Fruit fly (Drosophila melanogaster) whole organism, embryonic: ENCODE data around the gene HemK2.
A peak's percentile ranks its signal among the peaks of the same experiment; 100 is the strongest.

Experiments used
- CG10274 ChIP-seq: fragments of 200-800 bp; sonication (Bioruptor generic); optimal IDR thresholded peaks from 3 replicates; lab custom pipeline; 2017; ENCODE audit warnings: missing biosample characterization, mild to moderate bottlenecking, missing genetic modification characterization
- CG11085 ChIP-seq: fragments of 200-800 bp; sonication (Bioruptor generic); IDR thresholded peaks from 2 replicates; pipeline ENCODE4 v1.3.6; 2022; ENCODE audit warnings: missing biosample characterization, missing genetic modification characterization
- CG12391 ChIP-seq: fragments of 200-800 bp; sonication (Bioruptor generic); optimal IDR thresholded peaks from 3 replicates; lab custom pipeline; 2018; ENCODE audit warnings: missing biosample characterization, mild to moderate bottlenecking, missing genetic modification characterization, moderate library complexity
- CG12659 ChIP-seq: fragments of 200-800 bp; sonication (Bioruptor generic); optimal IDR thresholded peaks from 3 replicates; lab custom pipeline; 2017; ENCODE audit warnings: mild to moderate bottlenecking, missing biosample characterization, missing genetic modification reagents, missing genetic modification characterization
- CG13894 ChIP-seq: fragments of 200-800 bp; sonication (Bioruptor generic); optimal IDR thresholded peaks from 3 replicates; lab custom pipeline; 2018; ENCODE audit warnings: missing biosample characterization, mild to moderate bottlenecking, missing genetic modification characterization, moderate library complexity
- CG1647 ChIP-seq: fragments of 200-800 bp; sonication (Bioruptor generic); optimal IDR thresholded peaks from 3 replicates; lab custom pipeline; 2016; ENCODE audit warnings: missing biosample characterization, missing genetic modification characterization
- CG16779 ChIP-seq: fragments of 200-800 bp; sonication (Bioruptor generic); IDR thresholded peaks from 2 replicates; pipeline ENCODE4 v1.3.6; 2022; ENCODE audit warnings: missing biosample characterization, missing genetic modification characterization
- CG17568 ChIP-seq: fragments of 200-800 bp; sonication (Bioruptor generic); optimal IDR thresholded peaks from 2 replicates; lab custom pipeline; 2018; ENCODE audit warnings: missing biosample characterization, mild to moderate bottlenecking, missing genetic modification characterization, moderate library complexity
- CG17612 ChIP-seq: fragments of 200-800 bp; sonication (Bioruptor generic); IDR thresholded peaks from 2 replicates; pipeline ENCODE4 v1.3.6; 2022; ENCODE audit warnings: missing biosample characterization, missing genetic modification characterization
- CG18619 ChIP-seq: fragments of 200-800 bp; sonication (Bioruptor generic); optimal IDR thresholded peaks from 3 replicates; lab custom pipeline; 2017; ENCODE audit warnings: missing biosample characterization, mild to moderate bottlenecking, missing genetic modification characterization
- CG2129 ChIP-seq: fragments of 200-800 bp; sonication (Bioruptor generic); IDR thresholded peaks from 2 replicates; pipeline ENCODE4 v1.3.6; 2022; ENCODE audit warnings: missing biosample characterization, missing genetic modification characterization; ENCODE audit not compliant: partially characterized antibody
- CG2678 ChIP-seq: fragments of 200-800 bp; sonication (Bioruptor generic); optimal IDR thresholded peaks from 3 replicates; lab custom pipeline; 2019; ENCODE audit warnings: missing biosample characterization, mild to moderate bottlenecking, missing genetic modification characterization, moderate library complexity
- CG32767 ChIP-seq: fragments of 200-800 bp; sonication (Bioruptor generic); IDR thresholded peaks from 2 replicates; pipeline ENCODE4 v1.3.6; 2022; ENCODE audit warnings: missing biosample characterization, missing genetic modification characterization
- CG4282 ChIP-seq: fragments of 200-800 bp; sonication (Bioruptor generic); optimal IDR thresholded peaks from 2 replicates; lab custom pipeline; 2016; ENCODE audit warnings: missing biosample characterization, missing genetic modification characterization
- CG6654 ChIP-seq: fragments of 200-800 bp; sonication (Bioruptor generic); optimal IDR thresholded peaks from 2 replicates; lab custom pipeline; 2017; ENCODE audit warnings: missing biosample characterization, mild to moderate bottlenecking, missing genetic modification characterization
- CG8290 ChIP-seq, 3 experiments: fragments of 200-800 bp; sonication (Bioruptor generic); optimal IDR thresholded peaks; 2 replicates each; lab custom pipeline; 2016 to 2019; ENCODE audit warnings: missing biosample characterization in 3 of 3, missing genetic modification characterization in 3 of 3, mild to moderate bottlenecking in 2 of 3, moderate library complexity in 1 of 3
- CG9932 ChIP-seq: fragments of 200-800 bp; sonication (Bioruptor generic); IDR thresholded peaks from 2 replicates; pipeline ENCODE4 v1.3.6; 2022; ENCODE audit warnings: missing biosample characterization, missing genetic modification characterization
- Chrac-16 ChIP-seq: fragments of 200-800 bp; sonication (Bioruptor generic); optimal IDR thresholded peaks from 3 replicates; lab custom pipeline; 2016; ENCODE audit warnings: missing biosample characterization, missing genetic modification characterization
- Doc2 ChIP-seq: fragments of 200-800 bp; sonication (Bioruptor generic); IDR thresholded peaks from 2 replicates; pipeline ENCODE4 v1.3.6; 2022; ENCODE audit warnings: missing biosample characterization, missing genetic modification characterization
- Drgx ChIP-seq: fragments of 200-800 bp; sonication (Bioruptor generic); IDR thresholded peaks from 2 replicates; pipeline ENCODE4 v1.3.6; 2022; ENCODE audit warnings: missing biosample characterization, missing genetic modification characterization
- Ets65A ChIP-seq: fragments of 200-800 bp; sonication (Bioruptor generic); peaks from one replicate; lab custom pipeline; 2016; ENCODE audit warnings: missing biosample characterization, missing genetic modification characterization
- Fer2 ChIP-seq: fragments of 200-800 bp; sonication (Bioruptor generic); optimal IDR thresholded peaks from 2 replicates; lab custom pipeline; 2018; ENCODE audit warnings: missing biosample characterization, mild to moderate bottlenecking, missing genetic modification characterization, moderate library complexity
- Med ChIP-seq: fragments of 200-800 bp; sonication (Bioruptor generic); peaks from one replicate; lab custom pipeline; 2016; ENCODE audit warnings: missing biosample characterization, missing genetic modification characterization, mild to moderate bottlenecking, inconsistent platforms, moderate library complexity
- Sin3A ChIP-seq: fragments of >200 bp; optimal IDR thresholded peaks from 2 replicates; lab custom pipeline; 2018
- Trl ChIP-seq, 3 experiments: fragments of >200 bp in 2 of 3; fragments of 200-800 bp in 1 of 3; sonication (Bioruptor generic) in 1 of 3; optimal IDR thresholded peaks; 2 replicates in 1 of 3; 3 replicates in 2 of 3; lab custom pipeline; 2016 to 2017; ENCODE audit warnings: missing biosample characterization in 1 of 3, missing genetic modification characterization in 1 of 3
- crp ChIP-seq, 2 experiments: fragments of 200-800 bp; sonication (Bioruptor generic); optimal IDR thresholded peaks; 2 replicates in 1 of 2; 3 replicates in 1 of 2; lab custom pipeline; 2017; ENCODE audit warnings: missing biosample characterization in 2 of 2, missing genetic modification characterization in 2 of 2, mild to moderate bottlenecking in 1 of 2, moderate library complexity in 1 of 2
- dmrt11E ChIP-seq: fragments of 200-800 bp; sonication (Bioruptor generic); optimal IDR thresholded peaks from 3 replicates; lab custom pipeline; 2018; ENCODE audit warnings: missing biosample characterization, mild to moderate bottlenecking, missing genetic modification characterization, moderate library complexity
- dmrt99B ChIP-seq: fragments of 200-800 bp; sonication (Bioruptor generic); optimal IDR thresholded peaks from 2 replicates; lab custom pipeline; 2018; ENCODE audit warnings: missing biosample characterization, mild to moderate bottlenecking, missing genetic modification characterization, moderate library complexity
- dysf ChIP-seq: fragments of 200-800 bp; sonication (Bioruptor generic); IDR thresholded peaks from 3 replicates; pipeline ENCODE4 v1.3.6; 2022; ENCODE audit warnings: missing biosample characterization, missing genetic modification characterization
- ewg ChIP-seq: fragments of 200-800 bp; sonication (Bioruptor generic); optimal IDR thresholded peaks from 3 replicates; lab custom pipeline; 2017; ENCODE audit warnings: mild to moderate bottlenecking, missing biosample characterization, missing genetic modification reagents, missing genetic modification characterization
- gce ChIP-seq: fragments of 200-800 bp; sonication (Bioruptor generic); IDR thresholded peaks from 3 replicates; pipeline ENCODE4 v1.3.6; 2022; ENCODE audit warnings: missing biosample characterization, missing genetic modification characterization
- gro ChIP-seq: fragments of 200-800 bp; sonication (Bioruptor generic); optimal IDR thresholded peaks from 2 replicates; lab custom pipeline; 2016; ENCODE audit warnings: missing biosample characterization, missing genetic modification characterization
- her ChIP-seq: fragments of 200-800 bp; sonication (Bioruptor generic); optimal IDR thresholded peaks from 2 replicates; lab custom pipeline; 2016; ENCODE audit warnings: missing biosample characterization, missing genetic modification characterization
- kay ChIP-seq: fragments of 200-800 bp; sonication (Bioruptor generic); optimal IDR thresholded peaks from 2 replicates; lab custom pipeline; 2016; ENCODE audit warnings: missing biosample characterization, missing genetic modification characterization
- ken ChIP-seq: fragments of 200-800 bp; sonication (Bioruptor generic); IDR thresholded peaks from 3 replicates; pipeline ENCODE4 v1.3.6; 2022; ENCODE audit warnings: missing biosample characterization, missing genetic modification characterization
- lab ChIP-seq: fragments of 200-800 bp; sonication (Bioruptor generic); optimal IDR thresholded peaks from 3 replicates; lab custom pipeline; 2017; ENCODE audit warnings: missing biosample characterization, missing genetic modification characterization, mild to moderate bottlenecking, moderate library complexity, missing genetic modification reagents
- lmd ChIP-seq: fragments of 200-800 bp; sonication (Bioruptor generic); IDR thresholded peaks from 2 replicates; pipeline ENCODE4 v1.3.6; 2022; ENCODE audit warnings: missing biosample characterization, missing genetic modification characterization
- lola ChIP-seq, 3 experiments: fragments of >200 bp in 2 of 3; fragments of 200-800 bp in 1 of 3; sonication (Bioruptor generic) in 1 of 3; optimal IDR thresholded peaks; 2 replicates each; lab custom pipeline; 2017 to 2019; ENCODE audit warnings: missing biosample characterization in 3 of 3, missing genetic modification characterization in 3 of 3, mild to moderate bottlenecking in 1 of 3, moderate library complexity in 1 of 3
- peb ChIP-seq: fragments of 200-800 bp; sonication (Bioruptor generic); IDR thresholded peaks from 2 replicates; pipeline ENCODE4 v1.3.6; 2022; ENCODE audit warnings: missing biosample characterization, missing genetic modification characterization
- sens ChIP-seq: fragments of 200-800 bp; sonication (Bioruptor generic); peaks from one replicate; lab custom pipeline; 2016; ENCODE audit warnings: missing biosample characterization, missing genetic modification characterization
- sens-2 ChIP-seq: fragments of 200-800 bp; sonication (Bioruptor generic); IDR thresholded peaks from 2 replicates; pipeline ENCODE4 v1.3.6; 2022; ENCODE audit warnings: missing biosample characterization, missing genetic modification characterization
- slbo ChIP-seq: fragments of 200-800 bp; sonication (Bioruptor generic); IDR thresholded peaks from 2 replicates; pipeline ENCODE4 v1.3.6; 2022; ENCODE audit warnings: missing biosample characterization, missing genetic modification characterization
- tin ChIP-seq: fragments of 200-800 bp; sonication (Bioruptor generic); optimal IDR thresholded peaks from 3 replicates; lab custom pipeline; 2016; ENCODE audit warnings: missing biosample characterization, missing genetic modification characterization
- tll ChIP-seq, 2 experiments: fragments of 200-800 bp in 1 of 2; fragments of >200 bp in 1 of 2; sonication (Bioruptor generic) in 1 of 2; optimal IDR thresholded peaks; 2 replicates each; lab custom pipeline; 2017 to 2019; ENCODE audit warnings: missing biosample characterization in 2 of 2, missing genetic modification characterization in 2 of 2, mild to moderate bottlenecking in 1 of 2, moderate library complexity in 1 of 2
- trh ChIP-seq: fragments of 200-800 bp; sonication (Bioruptor generic); optimal IDR thresholded peaks from 2 replicates; lab custom pipeline; 2016; ENCODE audit warnings: missing biosample characterization, missing genetic modification characterization
- ttk ChIP-seq: fragments of 200-800 bp; sonication (Bioruptor generic); IDR thresholded peaks from 2 replicates; pipeline ENCODE4 v2.1.2; 2022; ENCODE audit warnings: missing biosample characterization, missing genetic modification characterization
- usp ChIP-seq: fragments of >200 bp; optimal IDR thresholded peaks from 2 replicates; lab custom pipeline; 2017; ENCODE audit warnings: missing biosample characterization, missing genetic modification characterization
- vnd ChIP-seq: fragments of 200-800 bp; sonication (Bioruptor generic); IDR thresholded peaks from 3 replicates; pipeline ENCODE4 v1.3.6; 2022; ENCODE audit warnings: missing biosample characterization, missing genetic modification characterization; ENCODE audit not compliant: partially characterized antibody

Gene HemK2

DNA sequence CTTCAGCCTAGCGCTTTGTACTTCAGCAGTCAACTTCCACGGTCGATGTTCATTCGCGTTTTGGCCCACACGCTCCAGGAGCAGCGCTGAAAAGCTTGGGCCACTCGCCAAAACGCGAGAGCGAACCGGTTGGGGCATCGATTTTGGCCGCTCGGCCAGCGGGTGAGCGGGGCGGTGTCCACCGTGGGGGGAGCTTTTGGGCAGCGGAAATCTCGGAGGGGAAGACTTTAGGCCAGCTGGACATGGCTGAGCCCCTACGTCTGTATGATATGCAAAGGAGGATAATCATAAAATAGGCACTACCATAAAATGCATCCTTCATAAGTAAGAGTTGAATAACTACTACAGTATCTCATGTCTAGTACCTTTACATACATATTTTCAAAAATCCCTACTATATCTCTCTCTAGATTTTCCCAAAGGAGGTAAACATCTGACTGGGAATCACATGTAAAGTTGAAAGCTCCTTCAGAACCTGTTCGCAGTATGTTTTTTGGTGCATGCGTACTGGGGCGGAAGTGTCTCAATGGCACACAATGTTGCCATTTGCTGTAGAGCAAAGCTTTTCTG lies 40.5 kb upstream of the HemK2 start, which contains the start of gene Syt1 (continued):
- no peak for TF ChIP-seq lola (GFP tag; optimal IDR thresholded peaks at IDR 0.05; lab: Kevin White, UChicago)
- TF ChIP-seq Ets65A (GFP tag; lab: Kevin White, UChicago): peak; percentile 84
- no peak for TF ChIP-seq tin (GFP tag; lab: Kevin White, UChicago)
- TF ChIP-seq slbo (GFP tag; lab: Robert Waterston, UW): peak; percentile 16; the same call in 1 of the 2 replicates
- 0 out of 2 replicates have a peak, but pooled peaks have one; percentile 32 for TF ChIP-seq CG16779 (GFP tag; lab: Robert Waterston, UW)
- no peak for TF ChIP-seq CG4282
- no peak for TF ChIP-seq sens
- peak; percentile 84 for TF ChIP-seq CG10274 (GFP tag; lab: Kevin White, UChicago)
- TF ChIP-seq CG11085 (GFP tag; lab: Robert Waterston, UW): no peak
- no peak for TF ChIP-seq Doc2 (GFP tag; lab: Robert Waterston, UW)
- peak; percentile 40 for TF ChIP-seq Med (GFP tag; lab: Kevin White, UChicago)
- TF ChIP-seq peb: no peak
- peak; percentile 35; the same call in 1 of the 2 replicates for TF ChIP-seq CG9932
- TF ChIP-seq crp (GFP tag; optimal IDR thresholded peaks at IDR 0.05; lab: Kevin White, UChicago): peak in 1 of 2 experiments; percentile 46
- no peak for TF ChIP-seq trh (GFP tag; lab: Kevin White, UChicago)
- TF ChIP-seq CG6654 (GFP tag; lab: Kevin White, UChicago): no peak
- no peak for TF ChIP-seq CG8290 (GFP tag; optimal IDR thresholded peaks at IDR 0.05; lab: Kevin White, UChicago)
- TF ChIP-seq CG8290 (tag; optimal IDR thresholded peaks at IDR 0.05; lab: Kevin White, UChicago): peak in 1 of 2 experiments; percentile 0
- TF ChIP-seq gro (GFP tag; lab: Kevin White, UChicago): peak; percentile 22
- no peak for TF ChIP-seq her (GFP tag; lab: Kevin White, UChicago)
- TF ChIP-seq ken (GFP tag; lab: Robert Waterston, UW): no peak
- TF ChIP-seq gce: no peak
- TF ChIP-seq Chrac-16 (GFP tag; lab: Kevin White, UChicago): no peak
- peak; percentile 5; the same call in 1 of the 2 replicates for TF ChIP-seq lmd (GFP tag; lab: Robert Waterston, UW)
- TF ChIP-seq dysf: peak; percentile 42; the same call in 1 of the 3 replicates
- TF ChIP-seq CG2678 (tag; lab: Kevin White, UChicago): peak; percentile 2
- TF ChIP-seq lab (GFP tag; lab: Kevin White, UChicago): peak; percentile 42
- TF ChIP-seq CG2129 (GFP tag; lab: Robert Waterston, UW): no peak

DNA sequence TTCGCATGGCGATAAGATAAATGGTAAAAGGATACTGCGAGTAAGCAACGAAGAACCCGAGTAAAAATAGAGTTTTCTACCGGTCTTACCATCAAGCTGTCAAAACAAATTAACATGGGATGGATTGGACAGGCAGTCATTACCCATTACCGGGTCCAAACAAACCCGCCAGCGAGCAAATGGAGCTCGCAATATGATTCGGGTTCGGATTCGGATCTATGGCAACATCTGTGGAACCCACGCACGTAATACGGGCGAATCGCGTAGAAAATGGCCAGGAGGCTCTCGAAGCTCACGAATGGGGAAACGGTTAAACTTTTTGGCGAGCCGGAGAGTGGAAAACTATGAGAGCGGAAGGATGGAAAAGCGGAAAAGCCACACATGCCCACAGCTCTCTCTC lies 37.7 kb upstream of the HemK2 start:
- TF ChIP-seq Sin3A (lab: Kevin White, UChicago): no peak
- TF ChIP-seq CG12659 (GFP tag; lab: Kevin White, UChicago): no peak
- TF ChIP-seq Trl (optimal IDR thresholded peaks at IDR 0.05; lab: Kevin White, UChicago): peak; percentile 45 to 79
- no peak for TF ChIP-seq Trl (GFP tag; optimal IDR thresholded peaks at IDR 0.05; lab: Kevin White, UChicago)
- peak; percentile 98 for TF ChIP-seq CG13894 (tag; lab: Kevin White, UChicago)
- no peak for TF ChIP-seq Fer2 (tag; lab: Kevin White, UChicago)
- peak; percentile 38 for TF ChIP-seq ewg (GFP tag; lab: Kevin White, UChicago)
- no peak for TF ChIP-seq kay (GFP tag; lab: Kevin White, UChicago)
- no peak for TF ChIP-seq dmrt11E (tag; lab: Kevin White, UChicago)
- TF ChIP-seq lmd (GFP tag; lab: Robert Waterston, UW): no peak
- no peak for TF ChIP-seq CG18619 (GFP tag; lab: Kevin White, UChicago)

DNA sequence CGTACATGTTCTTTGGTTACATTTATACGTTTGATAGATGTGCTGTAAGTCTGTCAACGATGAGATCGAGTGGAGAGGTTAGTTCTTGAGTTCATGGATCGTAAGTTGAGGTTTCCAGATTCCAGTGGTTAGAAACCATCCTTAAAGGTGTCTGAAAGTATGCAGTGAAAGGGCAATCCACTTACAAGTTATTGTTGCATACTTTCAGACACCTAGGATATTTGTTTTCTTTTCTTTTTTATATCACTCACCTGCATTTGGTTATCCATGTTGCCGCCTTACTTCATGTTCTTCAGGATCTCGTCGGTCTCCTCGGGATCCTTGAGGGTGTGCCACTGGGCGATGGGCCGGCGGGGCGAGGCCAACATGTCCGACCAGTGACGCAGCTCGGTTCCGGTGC lies 23.3 kb upstream of the HemK2 start:
- TF ChIP-seq CG32767 (GFP tag; lab: Robert Waterston, UW) (no peak), usp (no peak), dmrt99B (no peak), sens-2 (GFP tag; lab: Robert Waterston, UW) (no peak), CG12391 (no peak), CG17612 (peak; percentile 88), ttk (GFP tag; lab: Robert Waterston, UW) (no peak), CG1647 (GFP tag; lab: Kevin White, UChicago) (no peak), CG8290 (GFP tag; optimal IDR thresholded peaks at IDR 0.05; lab: Kevin White, UChicago) (peak; percentile 97), CG8290 (tag; optimal IDR thresholded peaks at IDR 0.05; lab: Kevin White, UChicago) (peak in 1 of 2 experiments; percentile 91), CG17568 (GFP tag; lab: Kevin White, UChicago) (no peak), vnd (GFP tag; lab: Robert Waterston, UW) (0 out of 3 replicates have a peak, but pooled peaks have one; percentile 18), tll (GFP tag; optimal IDR thresholded peaks at IDR 0.05; lab: Kevin White, UChicago) (no peak), Drgx (GFP tag; lab: Robert Waterston, UW) (no peak)
- TF ChIP-seq, all 482 proteins: peak for 3
